Fruit fly (Drosophila melanogaster) whole organism, prepupa: ENCODE measurements around the gene kni.

Experiments
- CG10669 ChIP-seq: fragments of 200-800 bp; sonication (Bioruptor generic); optimal IDR thresholded peaks from 3 replicates; lab custom pipeline; 2018; ENCODE audit warnings: missing biosample characterization, mild to moderate bottlenecking, missing genetic modification characterization, moderate library complexity
- CG11762 ChIP-seq: fragments of 200-800 bp; sonication (Bioruptor generic); optimal IDR thresholded peaks from 3 replicates; lab custom pipeline; 2016; ENCODE audit warnings: missing biosample characterization, missing genetic modification characterization; ENCODE audit not compliant: insufficient read depth
- CG15336 ChIP-seq: fragments of 200-800 bp; sonication (Bioruptor generic); IDR thresholded peaks from 2 replicates; pipeline ENCODE4 v1.3.6; 2022; ENCODE audit warnings: missing biosample characterization, missing genetic modification characterization
- CG1621 ChIP-seq: fragments of 200-800 bp; sonication (Bioruptor generic); optimal IDR thresholded peaks from 3 replicates; lab custom pipeline; 2018; ENCODE audit warnings: missing biosample characterization, mild to moderate bottlenecking, missing genetic modification characterization
- CG3032 ChIP-seq: fragments of 200-800 bp; optimal IDR thresholded peaks from 2 replicates; lab custom pipeline; 2019; ENCODE audit warnings: missing biosample characterization, mild to moderate bottlenecking, missing genetic modification characterization, moderate library complexity
- CG31627 ChIP-seq: fragments of 200-800 bp; sonication (Bioruptor generic); optimal IDR thresholded peaks from 3 replicates; lab custom pipeline; 2016; ENCODE audit warnings: missing biosample characterization, missing genetic modification characterization
- CG32006 ChIP-seq: fragments of 200-800 bp; sonication (Bioruptor generic); optimal IDR thresholded peaks from 3 replicates; lab custom pipeline; 2017; ENCODE audit warnings: missing biosample characterization, mild to moderate bottlenecking, missing genetic modification characterization
- CG6276 ChIP-seq: fragments of 200-800 bp; sonication (Bioruptor generic); optimal IDR thresholded peaks from 2 replicates; lab custom pipeline; 2017; ENCODE audit warnings: missing biosample characterization, mild to moderate bottlenecking, missing genetic modification characterization
- CG6808 ChIP-seq: fragments of 200-800 bp; sonication (Bioruptor generic); optimal IDR thresholded peaks from 3 replicates; lab custom pipeline; 2017; ENCODE audit warnings: missing biosample characterization, missing genetic modification characterization, mild to moderate bottlenecking, moderate library complexity, missing genetic modification reagents
- CG6854 ChIP-seq: fragments of 200-800 bp; sonication (Bioruptor generic); optimal IDR thresholded peaks from 2 replicates; lab custom pipeline; 2017; ENCODE audit warnings: missing biosample characterization, mild to moderate bottlenecking, missing genetic modification characterization
- CG8319 ChIP-seq: fragments of 200-800 bp; sonication (Bioruptor generic); optimal IDR thresholded peaks from 3 replicates; lab custom pipeline; 2016; ENCODE audit warnings: missing biosample characterization, missing genetic modification characterization
- CG8632 ChIP-seq: fragments of 200-800 bp; sonication (Bioruptor generic); optimal IDR thresholded peaks from 3 replicates; lab custom pipeline; 2016; ENCODE audit warnings: missing biosample characterization, missing genetic modification characterization
- Eip75B ChIP-seq: fragments of 200-800 bp; sonication (Bioruptor generic); optimal IDR thresholded peaks from 3 replicates; lab custom pipeline; 2016; ENCODE audit warnings: missing biosample characterization, missing genetic modification characterization
- Eip78C ChIP-seq: fragments of 200-800 bp; sonication (Bioruptor generic); peaks from one replicate; lab custom pipeline; 2016; ENCODE audit warnings: missing biosample characterization, missing genetic modification characterization
- Eip93F ChIP-seq: fragments of 200-800 bp; sonication (Bioruptor generic); optimal IDR thresholded peaks from 2 replicates; lab custom pipeline; 2016; ENCODE audit warnings: missing biosample characterization, mild to moderate bottlenecking, missing genetic modification characterization
- Ets21C ChIP-seq: fragments of 200-800 bp; sonication (Bioruptor generic); optimal IDR thresholded peaks from 3 replicates; lab custom pipeline; 2016; ENCODE audit warnings: missing biosample characterization, missing genetic modification characterization
- Ets96B ChIP-seq: fragments of 200-800 bp; optimal IDR thresholded peaks from 2 replicates; lab custom pipeline; 2019; ENCODE audit warnings: missing biosample characterization, mild to moderate bottlenecking, missing genetic modification characterization, moderate library complexity
- OdsH ChIP-seq: fragments of 200-800 bp; sonication (Bioruptor generic); optimal IDR thresholded peaks from 3 replicates; lab custom pipeline; 2016; ENCODE audit warnings: missing biosample characterization, missing genetic modification characterization
- Smox ChIP-seq: fragments of 200-800 bp; sonication (Bioruptor generic); optimal IDR thresholded peaks from 3 replicates; lab custom pipeline; 2016; ENCODE audit warnings: missing biosample characterization, missing genetic modification characterization
- Sox102F ChIP-seq: fragments of 200-800 bp; sonication (Bioruptor generic); optimal IDR thresholded peaks from 2 replicates; lab custom pipeline; 2016; ENCODE audit warnings: missing biosample characterization, mild to moderate bottlenecking, missing genetic modification characterization
- achi ChIP-seq: fragments of 200-800 bp; sonication (Bioruptor generic); optimal IDR thresholded peaks from 3 replicates; lab custom pipeline; 2016; ENCODE audit warnings: missing biosample characterization, missing genetic modification characterization
- cyc ChIP-seq: fragments of 200-800 bp; sonication (Bioruptor generic); optimal IDR thresholded peaks from 3 replicates; lab custom pipeline; 2016; ENCODE audit warnings: missing biosample characterization, missing genetic modification characterization
- dac ChIP-seq: fragments of 200-800 bp; sonication (Bioruptor generic); optimal IDR thresholded peaks from 2 replicates; lab custom pipeline; 2017; ENCODE audit warnings: missing biosample characterization, mild to moderate bottlenecking, missing genetic modification characterization
- eg ChIP-seq: fragments of 200-800 bp; sonication (Bioruptor generic); IDR thresholded peaks from 3 replicates; pipeline ENCODE4 v1.3.6; 2022; ENCODE audit warnings: missing biosample characterization, missing genetic modification characterization
- esn ChIP-seq: fragments of 200-800 bp; sonication (Bioruptor generic); optimal IDR thresholded peaks from 2 replicates; lab custom pipeline; 2016; ENCODE audit warnings: missing biosample characterization, mild to moderate bottlenecking, missing genetic modification characterization, moderate library complexity
- fd85E ChIP-seq: fragments of 200-800 bp; sonication (Bioruptor generic); optimal IDR thresholded peaks from 3 replicates; lab custom pipeline; 2016; ENCODE audit warnings: missing biosample characterization, missing genetic modification characterization
- fkh ChIP-seq: fragments of 200-800 bp; sonication (Bioruptor generic); optimal IDR thresholded peaks from 3 replicates; lab custom pipeline; 2017; ENCODE audit warnings: missing biosample characterization, mild to moderate bottlenecking, missing genetic modification characterization, moderate library complexity
- net ChIP-seq: fragments of 200-800 bp; sonication (Bioruptor generic); optimal IDR thresholded peaks from 3 replicates; lab custom pipeline; 2016; ENCODE audit warnings: missing biosample characterization, missing genetic modification characterization
- pdm3 ChIP-seq: fragments of 200-800 bp; sonication (Bioruptor generic); optimal IDR thresholded peaks from 3 replicates; lab custom pipeline; 2016; ENCODE audit warnings: missing biosample characterization, missing genetic modification characterization
- salr ChIP-seq, 2 experiments: fragments of 200-800 bp; sonication (Bioruptor generic); optimal IDR thresholded peaks; 3 replicates each; lab custom pipeline; 2016 to 2018; ENCODE audit warnings: missing biosample characterization in 2 of 2, missing genetic modification characterization in 2 of 2, mild to moderate bottlenecking in 1 of 2
- spab ChIP-seq: fragments of 200-800 bp; sonication (Bioruptor generic); optimal IDR thresholded peaks from 2 replicates; lab custom pipeline; 2017; ENCODE audit warnings: missing biosample characterization, mild to moderate bottlenecking, missing genetic modification characterization, missing genetic modification reagents
- ss ChIP-seq, 2 experiments: fragments of 200-800 bp; sonication (Bioruptor generic); optimal IDR thresholded peaks; 2 replicates in 1 of 2; 3 replicates in 1 of 2; lab custom pipeline; 2017 to 2018; ENCODE audit warnings: mild to moderate bottlenecking in 2 of 2, missing biosample characterization in 2 of 2, missing genetic modification characterization in 2 of 2, moderate library complexity in 1 of 2
- svp ChIP-seq: fragments of 200-800 bp; sonication (Bioruptor generic); peaks from one replicate; lab custom pipeline; 2016; ENCODE audit warnings: missing biosample characterization, missing genetic modification characterization

kni gene

dm6 chr3L:20673870-20674269, 21.3 kb downstream of the kni start:
- TF ChIP-seq CG11762 (no peak), svp (peak; percentile 20)

- no peak for TF ChIP-seq CG10669 (GFP tag; lab: Kevin White, UChicago)
- no peak for TF ChIP-seq CG32006 (GFP tag; lab: Kevin White, UChicago)
- TF ChIP-seq CG8632 (GFP tag; lab: Kevin White, UChicago), result no peak
- no peak for TF ChIP-seq Ets21C
- TF ChIP-seq esn (GFP tag; lab: Kevin White, UChicago), result peak; percentile 3
- peak; percentile 73 for TF ChIP-seq svp
- TF ChIP-seq net (GFP tag; lab: Kevin White, UChicago), result no peak
- TF ChIP-seq OdsH (GFP tag; lab: Kevin White, UChicago), result no peak
- peak; percentile 51 for TF ChIP-seq Eip78C (GFP tag; lab: Kevin White, UChicago)
- TF ChIP-seq pdm3, result no peak
- TF ChIP-seq Sox102F (GFP tag; lab: Kevin White, UChicago), result no peak
- peak; percentile 3 for TF ChIP-seq CG1621 (tag; lab: Kevin White, UChicago)
- no peak for TF ChIP-seq Eip75B (GFP tag; lab: Kevin White, UChicago)
- TF ChIP-seq Ets96B (tag; lab: Kevin White, UChicago), result peak; percentile 35
- TF ChIP-seq CG3032 (tag; lab: Kevin White, UChicago), result peak; percentile 22
- TF ChIP-seq fkh (GFP tag; lab: Kevin White, UChicago), result no peak
- TF ChIP-seq achi, result no peak
- TF ChIP-seq ss (GFP tag; optimal IDR thresholded peaks at IDR 0.05; lab: Kevin White, UChicago), result peak; percentile 6 to 17
- TF ChIP-seq cyc (GFP tag; lab: Kevin White, UChicago), result no peak
- no peak for TF ChIP-seq Eip93F (GFP tag; lab: Kevin White, UChicago)
- no peak for TF ChIP-seq spab
- TF ChIP-seq salr (GFP tag; optimal IDR thresholded peaks at IDR 0.05; lab: Kevin White, UChicago), result no peak
Observed at dm6 chr3L:20672364-20672763, 22.8 kb downstream of the kni start.

- no peak for TF ChIP-seq Ets96B (tag; lab: Kevin White, UChicago)
- no peak for TF ChIP-seq CG8319 (GFP tag; lab: Kevin White, UChicago)
- no peak for TF ChIP-seq CG6276 (GFP tag; lab: Kevin White, UChicago)
- no peak for TF ChIP-seq dac
- TF ChIP-seq net (GFP tag; lab: Kevin White, UChicago), result no peak
Observed at dm6 chr3L:20671659-20672058, 23.5 kb downstream of the kni start.

- no peak for TF ChIP-seq ss (GFP tag; optimal IDR thresholded peaks at IDR 0.05; lab: Kevin White, UChicago)
- no peak for TF ChIP-seq CG8319 (GFP tag; lab: Kevin White, UChicago)
- peak; percentile 61 for TF ChIP-seq fkh (GFP tag; lab: Kevin White, UChicago)
Observed at dm6 chr3L:20667408-20667807, 27.8 kb downstream of the kni start.

- TF ChIP-seq CG31627 (GFP tag; lab: Kevin White, UChicago) (no peak), fkh (GFP tag; lab: Kevin White, UChicago) (peak; percentile 83), dac (no peak)
Observed at dm6 chr3L:20663967-20664366, 31.2 kb downstream of the kni start.

- no peak for TF ChIP-seq CG15336
- no peak for TF ChIP-seq cyc (GFP tag; lab: Kevin White, UChicago)
- no peak for TF ChIP-seq fkh (GFP tag; lab: Kevin White, UChicago)
- peak; percentile 18 for TF ChIP-seq Eip78C (GFP tag; lab: Kevin White, UChicago)
- TF ChIP-seq eg (GFP tag; lab: Robert Waterston, UW), result no peak
- TF ChIP-seq CG8319 (GFP tag; lab: Kevin White, UChicago), result no peak
- no peak for TF ChIP-seq CG6854 (GFP tag; lab: Kevin White, UChicago)
- TF ChIP-seq esn (GFP tag; lab: Kevin White, UChicago), result no peak
- no peak for TF ChIP-seq Smox
- TF ChIP-seq CG6808 (GFP tag; lab: Kevin White, UChicago), result no peak
- TF ChIP-seq svp, result peak; percentile 12
- TF ChIP-seq fd85E (GFP tag; lab: Kevin White, UChicago), result no peak
- TF ChIP-seq Sox102F (GFP tag; lab: Kevin White, UChicago), result no peak
Observed at dm6 chr3L:20661905-20662508, 33.2 kb downstream of the kni start.
